Worm (Caenorhabditis elegans): ENCODE data around the gene cdc-25.4.

- TF ChIP-seq lin-1 (GFP tag; IDR thresholded peaks at IDR 0.05) (no peak), ama-1 (optimal IDR thresholded peaks at IDR 0.05) (no peak), mdl-1 (tag; optimal IDR thresholded peaks at IDR 0.05) (no peak), nhr-111 (GFP tag; optimal IDR thresholded peaks at IDR 0.05) (no peak), unc-39 (tag; optimal IDR thresholded peaks at IDR 0.05) (no peak), fkh-10 (GFP tag; optimal IDR thresholded peaks at IDR 0.05) (no peak), nhr-28 (tag; optimal IDR thresholded peaks at IDR 0.05) (no peak)
Measured at ce11 chrII:10167731-10168130, 21.5 kb downstream of the cdc-25.4 start.

Measured in whole organism, L4 larva.